Fruit fly (Drosophila melanogaster): ENCODE measurements around the gene tal-3A.

The tal-3A gene

DNA sequence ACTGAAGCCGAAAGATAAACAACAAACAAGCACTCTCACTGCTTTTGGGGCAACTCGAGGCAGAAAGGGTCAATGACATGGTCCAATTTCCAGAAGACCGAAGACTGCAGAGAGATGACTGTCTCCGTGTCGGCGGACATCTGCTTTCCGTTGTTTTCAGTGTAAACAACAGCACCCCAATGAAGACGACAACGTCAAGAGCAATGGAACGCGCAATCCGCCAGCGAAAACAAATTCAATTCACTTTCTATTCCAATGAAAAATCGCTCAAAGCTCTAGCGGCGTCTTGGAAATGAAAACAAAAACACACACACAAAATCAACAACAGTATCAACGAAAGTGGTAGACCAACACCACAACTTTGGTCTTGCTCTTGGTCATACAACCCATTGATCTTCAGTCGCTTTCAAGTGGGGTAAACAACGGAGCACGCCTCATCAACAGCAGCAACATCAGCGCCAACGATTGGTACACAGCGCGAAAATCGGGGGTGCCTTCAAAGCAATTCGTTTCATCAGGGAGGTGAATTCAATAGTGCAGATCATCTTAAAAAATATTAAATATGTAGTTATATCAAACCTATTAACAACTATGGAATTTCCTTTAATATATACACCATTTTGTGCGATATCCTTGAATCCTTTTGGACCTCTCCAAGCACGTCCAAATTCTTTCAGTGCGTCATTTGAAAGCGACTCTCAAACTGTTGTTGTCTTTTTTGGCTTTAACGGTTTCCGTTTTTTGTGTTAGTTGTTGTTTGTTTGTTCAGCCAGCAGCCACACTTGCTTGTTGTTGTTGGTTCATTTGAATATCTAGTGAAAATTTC lies 4.8 kb downstream of the tal-3A start (continued):
- TF ChIP-seq tgo (GFP tag; IDR thresholded peaks at IDR 0.05) = peak; percentile 65; the same call in 2 of the 3 replicates
- TF ChIP-seq CG7745 (tag; optimal IDR thresholded peaks at IDR 0.05) = no peak
- peak; percentile 61 for TF ChIP-seq CG10267 (tag; optimal IDR thresholded peaks at IDR 0.05)
- no peak for TF ChIP-seq Jarid2 (GFP tag; optimal IDR thresholded peaks at IDR 0.05)
- peak; percentile 37 for TF ChIP-seq CG12236 (GFP tag; optimal IDR thresholded peaks at IDR 0.05)
- TF ChIP-seq CG13287 (GFP tag; IDR thresholded peaks at IDR 0.05; ENCODE audit: partially characterized antibody) = no peak
- TF ChIP-seq CG10979 (tag; optimal IDR thresholded peaks at IDR 0.05) = peak; percentile 82
- no peak for TF ChIP-seq tna (GFP tag; IDR thresholded peaks at IDR 0.05; ENCODE audit: partially characterized antibody)
- TF ChIP-seq D (optimal IDR thresholded peaks at IDR 0.05) = no peak
- peak; percentile 74 for TF ChIP-seq D (GFP tag; optimal IDR thresholded peaks at IDR 0.05)
- TF ChIP-seq CG9932 (GFP tag; IDR thresholded peaks at IDR 0.05) = no peak
- TF ChIP-seq schlank (tag; optimal IDR thresholded peaks at IDR 0.05) = no peak
- no peak for TF ChIP-seq fru (optimal IDR thresholded peaks at IDR 0.05)
- TF ChIP-seq ap (GFP tag; IDR thresholded peaks at IDR 0.05) = no peak; the same call in 1 of the 2 replicates
- TF ChIP-seq ab (GFP tag; optimal IDR thresholded peaks at IDR 0.05) = no peak
- no peak for TF ChIP-seq CG13894 (tag; optimal IDR thresholded peaks at IDR 0.05)
- TF ChIP-seq Sry-β (GFP tag; optimal IDR thresholded peaks at IDR 0.05) = peak; percentile 26
- TF ChIP-seq pum (GFP tag; optimal IDR thresholded peaks at IDR 0.05) = no peak
- no peak for TF ChIP-seq CG4617 (GFP tag; optimal IDR thresholded peaks at IDR 0.05; ENCODE audit: borderline replicate concordance)
- TF ChIP-seq hbn (GFP tag; IDR thresholded peaks at IDR 0.05; ENCODE audit: partially characterized antibody) = no peak
- TF ChIP-seq CG3065 (GFP tag; optimal IDR thresholded peaks at IDR 0.05) = no peak
- TF ChIP-seq Ets65A (GFP tag) = peak; percentile 16
- TF ChIP-seq CG16815 (GFP tag; optimal IDR thresholded peaks at IDR 0.05) = no peak
- peak; percentile 56 for TF ChIP-seq CG11723 (GFP tag; optimal IDR thresholded peaks at IDR 0.05)
- TF ChIP-seq Hsf (GFP tag; optimal IDR thresholded peaks at IDR 0.05) = no peak
- no peak for TF ChIP-seq trh (GFP tag; optimal IDR thresholded peaks at IDR 0.05)
- TF ChIP-seq klu (GFP tag; IDR thresholded peaks at IDR 0.05) = no peak
- no peak for TF ChIP-seq nerfin-2 (GFP tag; IDR thresholded peaks at IDR 0.05; ENCODE audit: partially characterized antibody)
- no peak for TF ChIP-seq run (tag; optimal IDR thresholded peaks at IDR 0.05)
- no peak for TF ChIP-seq hth (optimal IDR thresholded peaks at IDR 0.05)
- no peak for TF ChIP-seq CG31224 (GFP tag; IDR thresholded peaks at IDR 0.05)
- TF ChIP-seq phol (tag; optimal IDR thresholded peaks at IDR 0.05) = peak; percentile 84
- TF ChIP-seq NfI (GFP tag; optimal IDR thresholded peaks at IDR 0.05) = peak; percentile 50
- no peak for TF ChIP-seq prd (optimal IDR thresholded peaks at IDR 0.05)
- peak; percentile 65; the same call in 2 of the 3 replicates for TF ChIP-seq prd (GFP tag; IDR thresholded peaks at IDR 0.05)
- TF ChIP-seq Fer2 (tag; optimal IDR thresholded peaks at IDR 0.05) = no peak
- TF ChIP-seq CG13775 (GFP tag; optimal IDR thresholded peaks at IDR 0.05) = peak; percentile 24
- no peak for TF ChIP-seq CG2116 (GFP tag; optimal IDR thresholded peaks at IDR 0.05)
- no peak for TF ChIP-seq HLH54F (GFP tag; optimal IDR thresholded peaks at IDR 0.05)
- no peak for TF ChIP-seq CG1647 (GFP tag; optimal IDR thresholded peaks at IDR 0.05)
- TF ChIP-seq Bteb2 (GFP tag; optimal IDR thresholded peaks at IDR 0.05) = no peak
- TF ChIP-seq twi (tag; optimal IDR thresholded peaks at IDR 0.05) = peak; percentile 6
- TF ChIP-seq Doc3 (GFP tag; IDR thresholded peaks at IDR 0.05; ENCODE audit: partially characterized antibody) = no peak
- TF ChIP-seq pb (GFP tag; optimal IDR thresholded peaks at IDR 0.05) = peak; percentile 12
- TF ChIP-seq bsh (GFP tag; optimal IDR thresholded peaks at IDR 0.05) = peak in 1 of 2 experiments; percentile 78
- no peak for TF ChIP-seq wdn (GFP tag; IDR thresholded peaks at IDR 0.05)
- peak; percentile 57 for TF ChIP-seq ind (GFP tag; optimal IDR thresholded peaks at IDR 0.05)
- no peak for TF ChIP-seq CG11696 (GFP tag; IDR thresholded peaks at IDR 0.05)
- no peak for TF ChIP-seq crol (GFP tag; IDR thresholded peaks at IDR 0.05)
- TF ChIP-seq CG6254 (GFP tag; optimal IDR thresholded peaks at IDR 0.05) = peak; percentile 42

Data from whole organism, embryonic.